Worm (Caenorhabditis elegans) whole organism, L2 larva: ENCODE data around the gene rmd-1.

Source experiments
- C34F6.9 ChIP-seq: fragments of 150-350 bp; optimal IDR thresholded peaks from 2 replicates; lab custom pipeline; 2014; ENCODE audit warnings: missing biosample characterization, missing genetic modification characterization
- F13H6.1 ChIP-seq: sonication (generic microtip); optimal IDR thresholded peaks from 2 replicates; lab custom pipeline; 2016; ENCODE audit warnings: missing genetic modification characterization, missing compliant biosample characterization
- R02D3.7 ChIP-seq: fragments of 150-350 bp; optimal IDR thresholded peaks from 2 replicates; lab custom pipeline; 2014; ENCODE audit warnings: missing biosample characterization, missing genetic modification characterization
- Y55F3AM.14 ChIP-seq: fragments of 200-800 bp; sonication (Bioruptor generic); optimal IDR thresholded peaks from 2 replicates; lab custom pipeline; 2018; ENCODE audit warnings: mild to moderate bottlenecking, missing genetic modification characterization, missing compliant biosample characterization
- alr-1 ChIP-seq: fragments of 150-350 bp; optimal IDR thresholded peaks from 2 replicates; lab custom pipeline; 2014; ENCODE audit warnings: missing biosample characterization, missing genetic modification characterization
- ama-1 ChIP-seq: fragments of 150-350 bp; optimal IDR thresholded peaks from 2 replicates; lab custom pipeline; 2018; ENCODE audit warnings: inconsistent platforms
- blmp-1 ChIP-seq: sonication (generic microtip); optimal IDR thresholded peaks from 2 replicates; lab custom pipeline; 2017; ENCODE audit warnings: missing genetic modification characterization, mild to moderate bottlenecking, missing compliant biosample characterization, antibody characterized with exemption, moderate library complexity; ENCODE audit not compliant: insufficient read depth
- ceh-16 ChIP-seq: fragments of 150-350 bp; optimal IDR thresholded peaks from 2 replicates; lab custom pipeline; 2014; ENCODE audit warnings: missing biosample characterization, missing genetic modification characterization
- ceh-82 ChIP-seq: fragments of 150-350 bp; optimal IDR thresholded peaks from 2 replicates; lab custom pipeline; 2014; ENCODE audit warnings: missing biosample characterization, missing genetic modification characterization
- crh-2 ChIP-seq: sonication (generic microtip); optimal IDR thresholded peaks from 2 replicates; lab custom pipeline; 2017; ENCODE audit warnings: missing biosample characterization, missing genetic modification characterization
- dmd-4 ChIP-seq: sonication (generic microtip); optimal IDR thresholded peaks from 2 replicates; lab custom pipeline; 2017; ENCODE audit warnings: missing biosample characterization, missing genetic modification characterization
- egl-27 ChIP-seq: sonication (generic microtip); optimal IDR thresholded peaks from 3 replicates; lab custom pipeline; 2017; ENCODE audit warnings: missing biosample characterization, missing genetic modification reagents, missing genetic modification characterization
- elt-1 ChIP-seq: fragments of 150-350 bp; optimal IDR thresholded peaks from 2 replicates; lab custom pipeline; 2014; ENCODE audit warnings: missing biosample characterization, missing genetic modification characterization
- elt-3 ChIP-seq: sonication (generic microtip); optimal IDR thresholded peaks from 2 replicates; lab custom pipeline; 2017; ENCODE audit warnings: missing biosample characterization, missing genetic modification characterization
- fos-1 ChIP-seq: fragments of 150-350 bp; optimal IDR thresholded peaks from 2 replicates; lab custom pipeline; 2014; ENCODE audit warnings: missing biosample characterization, missing genetic modification characterization
- lin-11 ChIP-seq: fragments of 150-350 bp; sonication (generic microtip); optimal IDR thresholded peaks from 2 replicates; lab custom pipeline; 2014; ENCODE audit warnings: missing biosample characterization, missing genetic modification characterization, inconsistent platforms, mixed read lengths
- lin-39 ChIP-seq: fragments of 150-350 bp; optimal IDR thresholded peaks from 2 replicates; lab custom pipeline; 2014; ENCODE audit warnings: missing biosample characterization, missing genetic modification reagents, missing genetic modification characterization
- lsy-2 ChIP-seq, 2 experiments: fragments of 150-350 bp in 1 of 2; sonication (generic microtip) in 1 of 2; optimal IDR thresholded peaks; 2 replicates each; lab custom pipeline; 2014 to 2017; ENCODE audit warnings: missing biosample characterization in 2 of 2, missing genetic modification characterization in 2 of 2
- mab-5 ChIP-seq: fragments of 150-350 bp; optimal IDR thresholded peaks from 2 replicates; lab custom pipeline; 2014; ENCODE audit warnings: missing biosample characterization, missing genetic modification characterization
- mbf-1 ChIP-seq: sonication (generic microtip); optimal IDR thresholded peaks from 2 replicates; lab custom pipeline; 2017; ENCODE audit warnings: missing biosample characterization, missing genetic modification characterization
- mdl-1 ChIP-seq, 2 experiments: fragments of 150-350 bp in 1 of 2; sonication (generic microtip) in 1 of 2; optimal IDR thresholded peaks; 2 replicates each; lab custom pipeline; 2017; ENCODE audit warnings: missing biosample characterization in 2 of 2, missing genetic modification characterization in 2 of 2
- nhr-10 ChIP-seq: sonication (generic microtip); optimal IDR thresholded peaks from 2 replicates; lab custom pipeline; 2017; ENCODE audit warnings: missing biosample characterization, missing genetic modification characterization
- nhr-11 ChIP-seq: fragments of 150-350 bp; optimal IDR thresholded peaks from 2 replicates; lab custom pipeline; 2014; ENCODE audit warnings: missing biosample characterization, missing genetic modification characterization
- nhr-129 ChIP-seq: fragments of 150-350 bp; optimal IDR thresholded peaks from 2 replicates; lab custom pipeline; 2014; ENCODE audit warnings: missing biosample characterization, missing genetic modification characterization
- nhr-21 ChIP-seq: fragments of 150-350 bp; optimal IDR thresholded peaks from 2 replicates; lab custom pipeline; 2014; ENCODE audit warnings: missing biosample characterization, missing genetic modification characterization
- nhr-23 ChIP-seq: fragments of 150-350 bp; optimal IDR thresholded peaks from 2 replicates; lab custom pipeline; 2014; ENCODE audit warnings: missing biosample characterization, missing genetic modification reagents, missing genetic modification characterization
- nhr-237 ChIP-seq: fragments of 150-350 bp; optimal IDR thresholded peaks from 2 replicates; lab custom pipeline; 2014; ENCODE audit warnings: missing biosample characterization, missing genetic modification characterization
- nhr-6 ChIP-seq: fragments of 150-350 bp; optimal IDR thresholded peaks from 2 replicates; lab custom pipeline; 2014; ENCODE audit warnings: missing biosample characterization, missing genetic modification characterization
- nhr-77 ChIP-seq: fragments of 150-350 bp; optimal IDR thresholded peaks from 2 replicates; lab custom pipeline; 2014; ENCODE audit warnings: missing biosample characterization, missing genetic modification characterization
- peb-1 ChIP-seq: fragments of 150-350 bp; optimal IDR thresholded peaks from 2 replicates; lab custom pipeline; 2014; ENCODE audit warnings: missing biosample characterization, missing genetic modification characterization
- skn-1 ChIP-seq: sonication (generic microtip); optimal IDR thresholded peaks from 2 replicates; lab custom pipeline; 2017; ENCODE audit warnings: missing biosample characterization, missing genetic modification characterization
- sma-3 ChIP-seq: sonication (generic microtip); optimal IDR thresholded peaks from 2 replicates; lab custom pipeline; 2016; ENCODE audit warnings: missing genetic modification reagents, missing genetic modification characterization, missing compliant biosample characterization
- sma-9 ChIP-seq, 2 experiments: fragments of 150-350 bp in 1 of 2; sonication (generic microtip) in 1 of 2; optimal IDR thresholded peaks; 2 replicates each; lab custom pipeline; 2014 to 2016; ENCODE audit warnings: missing genetic modification characterization in 2 of 2, mild to moderate bottlenecking in 1 of 2, missing biosample characterization in 1 of 2, missing compliant biosample characterization in 1 of 2, missing genetic modification reagents in 1 of 2, moderate library complexity in 1 of 2
- unc-39 ChIP-seq: fragments of 150-350 bp; optimal IDR thresholded peaks from 2 replicates; lab custom pipeline; 2014; ENCODE audit warnings: missing biosample characterization, missing genetic modification characterization
- unc-55 ChIP-seq: fragments of 150-350 bp; sonication (generic microtip); optimal IDR thresholded peaks from 3 replicates; lab custom pipeline; 2014; ENCODE audit warnings: missing biosample characterization, missing genetic modification reagents, missing genetic modification characterization
- unc-62 ChIP-seq: fragments of 150-350 bp; optimal IDR thresholded peaks from 2 replicates; lab custom pipeline; 2014; ENCODE audit warnings: missing biosample characterization, missing genetic modification reagents, missing genetic modification characterization
- ztf-11 ChIP-seq: sonication (generic microtip); optimal IDR thresholded peaks from 2 replicates; lab custom pipeline; 2017; ENCODE audit warnings: missing biosample characterization, missing genetic modification characterization
- ztf-4 ChIP-seq: fragments of 150-350 bp; optimal IDR thresholded peaks from 2 replicates; lab custom pipeline; 2014; ENCODE audit warnings: missing biosample characterization, missing genetic modification characterization

The rmd-1 gene

DNA sequence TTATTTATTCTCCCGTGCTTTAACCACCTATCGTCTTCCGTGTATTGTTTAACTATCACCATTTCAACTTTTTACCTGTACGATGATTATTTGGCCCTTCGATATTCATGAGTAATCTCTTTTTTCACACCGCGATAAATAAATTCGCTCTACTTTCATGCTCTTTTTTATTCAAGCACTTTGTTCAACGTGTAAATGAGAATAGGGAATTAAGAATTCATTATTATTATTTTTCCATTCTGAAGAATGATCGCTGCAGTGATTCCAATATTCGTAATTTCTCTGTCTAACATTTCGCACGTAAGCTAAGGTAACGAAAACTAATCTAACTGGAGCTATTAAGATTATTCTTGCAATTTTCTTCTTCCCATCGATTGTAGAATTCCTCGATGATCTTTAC is 10.2 kb upstream of the rmd-1 start, which contains the start of gene T05G5.4:
T05G5.4 (plus strand) TSS at position 241 of the 400 bp plus-strand sequence.
- TF ChIP-seq F13H6.1: no peak
- no peak for TF ChIP-seq nhr-6
- no peak for TF ChIP-seq nhr-11
- TF ChIP-seq mbf-1 (tag; lab: Kevin White, UChicago): no peak
- TF ChIP-seq nhr-21: no peak
- TF ChIP-seq sma-9 (GFP tag; optimal IDR thresholded peaks at IDR 0.05; lab: Kevin White, UChicago): no peak
- TF ChIP-seq sma-9 (tag; optimal IDR thresholded peaks at IDR 0.05; lab: Kevin White, UChicago): no peak
- TF ChIP-seq elt-3 (tag; lab: Kevin White, UChicago): no peak
- TF ChIP-seq ztf-11 (tag; lab: Kevin White, UChicago): no peak
- TF ChIP-seq nhr-23 (tag; lab: Kevin White, UChicago): no peak
- TF ChIP-seq ceh-82: no peak
- TF ChIP-seq blmp-1: no peak
- TF ChIP-seq C34F6.9 (tag; lab: Kevin White, UChicago): no peak
- TF ChIP-seq skn-1: no peak
- no peak for TF ChIP-seq egl-27 (tag; lab: Kevin White, UChicago)
- TF ChIP-seq elt-1 (tag; lab: Kevin White, UChicago): no peak
- no peak for TF ChIP-seq nhr-10 (tag; lab: Kevin White, UChicago)
- no peak for TF ChIP-seq ceh-16 (tag; lab: Kevin White, UChicago)
- TF ChIP-seq ztf-4 (tag; lab: Kevin White, UChicago): no peak
- TF ChIP-seq sma-3 (GFP tag; lab: Kevin White, UChicago): no peak
- TF ChIP-seq unc-39: no peak

DNA sequence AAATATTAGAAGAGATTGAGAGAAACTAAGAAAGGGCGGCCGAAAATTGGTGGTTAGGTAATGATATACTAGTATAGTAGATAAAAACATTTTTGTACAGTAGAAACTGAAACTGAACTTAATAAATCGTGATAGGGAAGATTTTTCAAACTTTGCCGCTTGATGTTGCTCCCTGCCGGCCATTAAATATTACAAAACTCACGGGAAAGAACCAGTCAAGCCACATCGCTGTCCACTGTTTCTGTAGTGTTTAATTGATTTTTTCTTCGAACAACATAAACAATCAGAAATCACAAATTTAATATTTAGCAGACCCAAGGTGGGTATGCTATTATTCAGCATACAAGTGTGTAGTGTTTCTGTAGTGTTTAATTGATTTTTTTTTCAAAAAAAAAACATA is 7.8 kb upstream of the rmd-1 start, which contains the start of gene T05G5.5:
T05G5.5 (minus strand) TSS at position 359 of the 400 bp plus-strand sequence.
- TF ChIP-seq nhr-21 (no peak), crh-2 (tag; lab: Kevin White, UChicago) (no peak), sma-9 (GFP tag; optimal IDR thresholded peaks at IDR 0.05; lab: Kevin White, UChicago) (no peak), sma-9 (tag; optimal IDR thresholded peaks at IDR 0.05; lab: Kevin White, UChicago) (no peak), ceh-82 (no peak), dmd-4 (no peak), elt-3 (tag; lab: Kevin White, UChicago) (no peak), lsy-2 (tag; optimal IDR thresholded peaks at IDR 0.05; lab: Kevin White, UChicago) (no peak), lin-11 (no peak), Y55F3AM.14 (GFP tag; lab: Kevin White, UChicago) (no peak), blmp-1 (no peak), nhr-129 (tag; lab: Kevin White, UChicago) (no peak), nhr-6 (no peak), ztf-4 (tag; lab: Kevin White, UChicago) (no peak)

- TF ChIP-seq blmp-1 (no peak), lsy-2 (tag; optimal IDR thresholded peaks at IDR 0.05; lab: Kevin White, UChicago) (peak in 1 of 2 experiments; percentile 60), ceh-16 (tag; lab: Kevin White, UChicago) (no peak), ama-1 (peak; percentile 18), nhr-129 (tag; lab: Kevin White, UChicago) (peak; percentile 45), C34F6.9 (tag; lab: Kevin White, UChicago) (peak; percentile 52), sma-9 (GFP tag; optimal IDR thresholded peaks at IDR 0.05; lab: Kevin White, UChicago) (peak; percentile 84), sma-9 (tag; optimal IDR thresholded peaks at IDR 0.05; lab: Kevin White, UChicago) (no peak), sma-3 (GFP tag; lab: Kevin White, UChicago) (peak; percentile 44), crh-2 (tag; lab: Kevin White, UChicago) (peak; percentile 73), unc-55 (peak; percentile 10)
These were observed 6.0 kb upstream of the rmd-1 start, which contains the start of gene ech-6 for ce11 chrIII:9752852-9753251. TSS of gene ech-6 (minus strand) at chrIII:9752883.

DNA sequence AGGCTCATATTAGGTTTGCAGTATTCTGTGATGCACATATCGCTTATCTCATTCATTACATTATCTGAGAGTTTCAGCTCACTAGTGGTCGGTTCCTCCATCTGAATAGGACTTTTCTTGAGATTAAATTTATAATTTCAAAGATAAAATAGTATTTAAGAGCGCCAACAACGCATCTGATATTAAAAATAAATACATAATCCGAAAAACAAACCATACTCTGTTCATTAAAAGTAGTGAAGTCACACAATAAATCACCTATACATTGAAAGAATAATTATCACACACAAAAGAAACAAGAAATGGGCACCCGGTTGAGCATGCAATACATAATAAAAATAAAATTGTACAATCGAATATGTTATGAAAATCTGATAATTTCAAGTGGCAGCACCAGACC is 1.5 kb upstream of the rmd-1 start, which contains the start of gene vps-53:
vps-53 (minus strand) TSS at position 101 of the 400 bp plus-strand sequence.
- TF ChIP-seq fos-1: no peak
- TF ChIP-seq Y55F3AM.14 (GFP tag; lab: Kevin White, UChicago): no peak
- TF ChIP-seq nhr-77 (tag; lab: Kevin White, UChicago): no peak
- no peak for TF ChIP-seq unc-62 (GFP tag; lab: Kevin White, UChicago)
- no peak for TF ChIP-seq peb-1 (tag; lab: Kevin White, UChicago)
- TF ChIP-seq mab-5: no peak
- TF ChIP-seq lin-11: no peak
- TF ChIP-seq nhr-6: no peak
- no peak for TF ChIP-seq R02D3.7 (tag; lab: Kevin White, UChicago)

ce11 chrIII:9760184-9760583 is 1.3 kb downstream of the rmd-1 start:
- TF ChIP-seq ztf-4 (tag; lab: Kevin White, UChicago): no peak
- TF ChIP-seq fos-1: no peak
- no peak for TF ChIP-seq R02D3.7 (tag; lab: Kevin White, UChicago)
- no peak for TF ChIP-seq nhr-23 (tag; lab: Kevin White, UChicago)
- no peak for TF ChIP-seq ama-1
- no peak for TF ChIP-seq mbf-1 (tag; lab: Kevin White, UChicago)
- no peak for TF ChIP-seq nhr-77 (tag; lab: Kevin White, UChicago)
- no peak for TF ChIP-seq lin-11
- TF ChIP-seq unc-62 (GFP tag; lab: Kevin White, UChicago): no peak
- TF ChIP-seq nhr-237: no peak
- no peak for TF ChIP-seq dmd-4
- TF ChIP-seq blmp-1: no peak
- TF ChIP-seq skn-1: no peak
- TF ChIP-seq nhr-11: no peak
- TF ChIP-seq lin-39: no peak
- TF ChIP-seq mdl-1 (tag; optimal IDR thresholded peaks at IDR 0.05; lab: Kevin White, UChicago): no peak
- no peak for TF ChIP-seq alr-1 (tag; lab: Kevin White, UChicago)
